Worm (Caenorhabditis elegans) whole organism, L3 larva: Measurements from ENCODE around the gene W03C9.8.

Experiments
- R02D3.7 ChIP-seq: fragments of 150-350 bp; optimal IDR thresholded peaks from 2 replicates; lab custom pipeline; 2014; ENCODE audit warnings: missing biosample characterization, missing genetic modification characterization
- ZK546.5 ChIP-seq: sonication (generic microtip); optimal IDR thresholded peaks from 2 replicates; lab custom pipeline; 2017; ENCODE audit warnings: missing biosample characterization, missing genetic modification characterization
- aly-2 ChIP-seq: fragments of 150-350 bp; optimal IDR thresholded peaks from 2 replicates; lab custom pipeline; 2014; ENCODE audit warnings: missing biosample characterization, missing genetic modification characterization
- ama-1 ChIP-seq: fragments of 150-350 bp; optimal IDR thresholded peaks from 2 replicates; lab custom pipeline; 2018
- ceh-16 ChIP-seq: sonication (generic microtip); optimal IDR thresholded peaks from 2 replicates; lab custom pipeline; 2017; ENCODE audit warnings: missing biosample characterization, missing genetic modification characterization
- ceh-82 ChIP-seq: fragments of 150-350 bp; optimal IDR thresholded peaks from 2 replicates; lab custom pipeline; 2014; ENCODE audit warnings: missing biosample characterization, missing genetic modification characterization
- egl-27 ChIP-seq: sonication (generic microtip); optimal IDR thresholded peaks from 4 replicates; lab custom pipeline; 2017; ENCODE audit warnings: missing biosample characterization, missing genetic modification reagents, missing genetic modification characterization
- egl-5 ChIP-seq: fragments of 150-350 bp; optimal IDR thresholded peaks from 2 replicates; lab custom pipeline; 2017; ENCODE audit warnings: missing biosample characterization, missing genetic modification reagents, missing genetic modification characterization, inconsistent platforms
- elt-1 ChIP-seq: fragments of 150-350 bp; optimal IDR thresholded peaks from 2 replicates; lab custom pipeline; 2014; ENCODE audit warnings: missing biosample characterization, missing genetic modification characterization
- elt-2 ChIP-seq: sonication (generic microtip); optimal IDR thresholded peaks from 2 replicates; lab custom pipeline; 2016; ENCODE audit warnings: missing genetic modification reagents, mild to moderate bottlenecking, missing genetic modification characterization, missing compliant biosample characterization
- elt-3 ChIP-seq, 3 experiments: fragments of 150-350 bp in 1 of 3; sonication (generic microtip) in 2 of 3; optimal IDR thresholded peaks; 2 replicates in 2 of 3; 4 replicates in 1 of 3; lab custom pipeline; 2014 to 2017; ENCODE audit warnings: missing biosample characterization in 3 of 3, missing genetic modification characterization in 3 of 3
- eor-1 ChIP-seq, 2 experiments: fragments of 150-350 bp; optimal IDR thresholded peaks; 2 replicates each; lab custom pipeline; 2014 to 2018; ENCODE audit warnings: missing biosample characterization in 2 of 2, missing genetic modification characterization in 2 of 2
- fkh-10 ChIP-seq: sonication (generic microtip); optimal IDR thresholded peaks from 2 replicates; lab custom pipeline; 2017; ENCODE audit warnings: missing biosample characterization, missing genetic modification reagents, missing genetic modification characterization
- fkh-2 ChIP-seq: fragments of 150-350 bp; optimal IDR thresholded peaks from 2 replicates; lab custom pipeline; 2014; ENCODE audit warnings: missing biosample characterization, missing genetic modification reagents, missing genetic modification characterization
- fos-1 ChIP-seq: fragments of 150-350 bp; optimal IDR thresholded peaks from 2 replicates; lab custom pipeline; 2014; ENCODE audit warnings: missing biosample characterization, missing genetic modification characterization
- hmg-11 ChIP-seq: sonication (generic microtip); optimal IDR thresholded peaks from 2 replicates; lab custom pipeline; 2016; ENCODE audit warnings: missing genetic modification characterization, missing compliant biosample characterization
- jun-1 ChIP-seq: fragments of 150-350 bp; optimal IDR thresholded peaks from 2 replicates; lab custom pipeline; 2014; ENCODE audit warnings: missing biosample characterization, missing genetic modification reagents, missing genetic modification characterization
- lin-15B ChIP-seq: fragments of 150-350 bp; optimal IDR thresholded peaks from 2 replicates; lab custom pipeline; 2014; ENCODE audit warnings: missing biosample characterization, missing genetic modification characterization
- lin-39 ChIP-seq: fragments of 150-350 bp; optimal IDR thresholded peaks from 2 replicates; lab custom pipeline; 2018; ENCODE audit warnings: missing biosample characterization, missing genetic modification reagents, missing genetic modification characterization
- lsy-12 ChIP-seq: sonication (generic microtip); optimal IDR thresholded peaks from 2 replicates; lab custom pipeline; 2016; ENCODE audit warnings: mild to moderate bottlenecking, missing genetic modification characterization, missing compliant biosample characterization
- mdl-1 ChIP-seq: fragments of 150-350 bp; optimal IDR thresholded peaks from 2 replicates; lab custom pipeline; 2014; ENCODE audit warnings: missing biosample characterization, missing genetic modification characterization
- mml-1 ChIP-seq: fragments of 150-350 bp; sonication (generic microtip); optimal IDR thresholded peaks from 3 replicates; lab custom pipeline; 2014; ENCODE audit warnings: missing biosample characterization, missing genetic modification characterization
- nfya-1 ChIP-seq: sonication (generic microtip); optimal IDR thresholded peaks from 2 replicates; lab custom pipeline; 2017; ENCODE audit warnings: missing genetic modification characterization, mild to moderate bottlenecking, missing compliant biosample characterization, antibody characterized with exemption, moderate library complexity; ENCODE audit not compliant: insufficient read depth
- nhr-11 ChIP-seq: fragments of 150-350 bp; optimal IDR thresholded peaks from 2 replicates; lab custom pipeline; 2014; ENCODE audit warnings: missing biosample characterization, missing genetic modification characterization
- nhr-23 ChIP-seq: fragments of 150-350 bp; optimal IDR thresholded peaks from 2 replicates; lab custom pipeline; 2014; ENCODE audit warnings: missing biosample characterization, missing genetic modification reagents, missing genetic modification characterization
- nhr-25 ChIP-seq: sonication (generic microtip); optimal IDR thresholded peaks from 2 replicates; lab custom pipeline; 2017; ENCODE audit warnings: missing biosample characterization, missing genetic modification characterization
- nhr-28 ChIP-seq: fragments of 150-350 bp; optimal IDR thresholded peaks from 2 replicates; lab custom pipeline; 2014; ENCODE audit warnings: missing biosample characterization, missing genetic modification characterization
- nhr-43 ChIP-seq: sonication (generic microtip); optimal IDR thresholded peaks from 2 replicates; lab custom pipeline; 2016; ENCODE audit warnings: mild to moderate bottlenecking, missing genetic modification characterization, missing compliant biosample characterization; ENCODE audit not compliant: poor library complexity, severe bottlenecking
- nhr-76 ChIP-seq: fragments of 150-350 bp; sonication (generic microtip); optimal IDR thresholded peaks from 5 replicates; lab custom pipeline; 2014; ENCODE audit warnings: missing biosample characterization, missing genetic modification characterization
- nhr-77 ChIP-seq: fragments of 150-350 bp; optimal IDR thresholded peaks from 2 replicates; lab custom pipeline; 2014; ENCODE audit warnings: missing biosample characterization, missing genetic modification characterization
- pha-4 ChIP-seq: fragments of 150-350 bp; optimal IDR thresholded peaks from 2 replicates; lab custom pipeline; 2014; ENCODE audit warnings: missing biosample characterization, missing genetic modification reagents, missing genetic modification characterization
- pqm-1 ChIP-seq: fragments of 150-350 bp; optimal IDR thresholded peaks from 2 replicates; lab custom pipeline; 2017; ENCODE audit warnings: missing biosample characterization, missing genetic modification characterization, inconsistent platforms
- sea-2 ChIP-seq: fragments of 150-350 bp; sonication (generic microtip); optimal IDR thresholded peaks from 4 replicates; lab custom pipeline; 2014; ENCODE audit warnings: missing biosample characterization, missing genetic modification reagents, missing genetic modification characterization
- skn-1 ChIP-seq: fragments of 150-350 bp; optimal IDR thresholded peaks from 2 replicates; lab custom pipeline; 2014; ENCODE audit warnings: missing biosample characterization, missing genetic modification characterization
- snpc-4 ChIP-seq: fragments of 150-350 bp; optimal IDR thresholded peaks from 2 replicates; lab custom pipeline; 2014; ENCODE audit warnings: missing biosample characterization, missing genetic modification characterization
- tbx-2 ChIP-seq: sonication (generic microtip); optimal IDR thresholded peaks from 2 replicates; lab custom pipeline; 2016; ENCODE audit warnings: mild to moderate bottlenecking, missing genetic modification characterization, missing compliant biosample characterization
- unc-39 ChIP-seq: sonication (generic microtip); optimal IDR thresholded peaks from 4 replicates; lab custom pipeline; 2017; ENCODE audit warnings: missing biosample characterization, missing genetic modification characterization
- unc-62 ChIP-seq: fragments of 150-350 bp; sonication (generic microtip); optimal IDR thresholded peaks from 4 replicates; lab custom pipeline; 2014; ENCODE audit warnings: missing biosample characterization, missing genetic modification reagents, missing genetic modification characterization
- zag-1 ChIP-seq: fragments of 150-350 bp; optimal IDR thresholded peaks from 2 replicates; lab custom pipeline; 2014; ENCODE audit warnings: missing biosample characterization, missing genetic modification characterization
- ztf-11 ChIP-seq: fragments of 150-350 bp; optimal IDR thresholded peaks from 2 replicates; lab custom pipeline; 2014; ENCODE audit warnings: missing biosample characterization, missing genetic modification characterization
- ztf-4 ChIP-seq: fragments of 150-350 bp; optimal IDR thresholded peaks from 2 replicates; lab custom pipeline; 2014; ENCODE audit warnings: missing biosample characterization, missing genetic modification characterization

The W03C9.8 gene

ce11 chrII:11978478-11978877 is 29.9 kb downstream of the W03C9.8 start:
- TF ChIP-seq sea-2 (GFP tag; lab: Kevin White, UChicago), result no peak

DNA sequence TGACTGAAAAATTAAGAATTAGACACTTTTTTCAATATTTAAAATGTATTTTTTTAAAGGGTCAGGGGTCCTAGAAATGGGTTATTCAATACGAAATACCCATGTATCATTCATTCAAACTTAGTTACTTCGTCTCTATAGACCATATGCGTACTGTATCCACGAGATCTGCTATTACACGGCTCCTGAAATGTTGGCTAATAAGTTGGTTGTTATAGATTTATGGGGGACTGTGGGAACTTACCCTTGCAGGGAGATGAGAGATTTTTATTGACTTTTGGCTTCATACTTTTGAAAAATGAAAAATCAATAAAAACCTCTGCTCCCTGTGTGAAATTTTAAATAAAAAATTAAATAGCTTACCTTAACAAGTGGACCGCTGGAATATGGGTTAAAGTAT is 30.4 kb downstream of the W03C9.8 start:
- TF ChIP-seq nhr-28 (tag; lab: Kevin White, UChicago) (no peak), nhr-77 (tag; lab: Kevin White, UChicago) (no peak), egl-5 (tag; lab: Kevin White, UChicago) (no peak), aly-2 (tag; lab: Kevin White, UChicago) (no peak), R02D3.7 (tag; lab: Kevin White, UChicago) (no peak), egl-27 (tag; lab: Kevin White, UChicago) (no peak), jun-1 (tag; lab: Kevin White, UChicago) (no peak), snpc-4 (tag; lab: Kevin White, UChicago) (no peak), elt-3 (tag; optimal IDR thresholded peaks at IDR 0.05; lab: Kevin White, UChicago) (no peak), unc-39 (tag; lab: Kevin White, UChicago) (no peak), fkh-2 (tag; lab: Kevin White, UChicago) (no peak), elt-1 (tag; lab: Kevin White, UChicago) (no peak), nhr-43 (tag; lab: Kevin White, UChicago) (no peak)

ce11 chrII:11979449-11980095 is 31.0 kb downstream of the W03C9.8 start, which contains the start of the genes ash-2 and Y17G7B.20:
Gene ash-2 (plus strand): TSS chrII:11979838.
Gene Y17G7B.20 (minus strand): TSS chrII:11979844.
- TF ChIP-seq elt-1 (tag; lab: Kevin White, UChicago) (no peak), tbx-2 (tag; lab: Kevin White, UChicago) (no peak), lin-15B (tag; lab: Kevin White, UChicago) (peak; percentile 21), nhr-25 (tag; lab: Kevin White, UChicago) (peak; percentile 3), hmg-11 (tag; lab: Kevin White, UChicago) (peak; percentile 31), jun-1 (tag; lab: Kevin White, UChicago) (no peak), pha-4 (tag; lab: Kevin White, UChicago) (peak; percentile 18), pqm-1 (tag; lab: Kevin White, UChicago) (no peak), nhr-11 (tag; lab: Kevin White, UChicago) (no peak), ama-1 (lab: Kevin White, UChicago) (peak; percentile 38), snpc-4 (tag; lab: Kevin White, UChicago) (peak; percentile 4), nhr-76 (tag; lab: Kevin White, UChicago) (no peak), lin-39 (tag; lab: Kevin White, UChicago) (peak; percentile 33)
- TF ChIP-seq, all 47 proteins: peak for 7

ce11 chrII:11980110-11980509 is 31.6 kb downstream of the W03C9.8 start:
- no peak for TF ChIP-seq ztf-11 (tag; lab: Kevin White, UChicago)
- no peak for TF ChIP-seq nhr-76 (tag; lab: Kevin White, UChicago)
- peak; percentile 95 for TF ChIP-seq ZK546.5 (tag; lab: Kevin White, UChicago)
- TF ChIP-seq nhr-28 (tag; lab: Kevin White, UChicago), result no peak
- TF ChIP-seq R02D3.7 (tag; lab: Kevin White, UChicago), result peak; percentile 85
- no peak for TF ChIP-seq sea-2 (GFP tag; lab: Kevin White, UChicago)
- no peak for TF ChIP-seq lsy-12 (tag; lab: Kevin White, UChicago)
- peak; percentile 60 for TF ChIP-seq ama-1 (lab: Kevin White, UChicago)
- peak; percentile 98 for TF ChIP-seq nhr-23 (tag; lab: Kevin White, UChicago)
- TF ChIP-seq tbx-2 (tag; lab: Kevin White, UChicago), result peak; percentile 71
- peak; percentile 44 for TF ChIP-seq lin-39 (tag; lab: Kevin White, UChicago)
- TF ChIP-seq pha-4 (tag; lab: Kevin White, UChicago), result peak; percentile 93
- peak; percentile 39 for TF ChIP-seq skn-1 (tag; lab: Kevin White, UChicago)
- peak; percentile 69 for TF ChIP-seq nhr-25 (tag; lab: Kevin White, UChicago)
- TF ChIP-seq pqm-1 (tag; lab: Kevin White, UChicago), result peak; percentile 76
- TF ChIP-seq unc-62 (GFP tag; lab: Kevin White, UChicago), result no peak
- TF ChIP-seq lin-15B (tag; lab: Kevin White, UChicago), result peak; percentile 95
- TF ChIP-seq eor-1 (tag; optimal IDR thresholded peaks at IDR 0.05; lab: Kevin White, UChicago), result no peak
- TF ChIP-seq nhr-43 (tag; lab: Kevin White, UChicago), result peak; percentile 90
- no peak for TF ChIP-seq mml-1 (tag; lab: Kevin White, UChicago)
- peak; percentile 30 for TF ChIP-seq egl-27 (tag; lab: Kevin White, UChicago)
- TF ChIP-seq egl-5 (tag; lab: Kevin White, UChicago), result peak; percentile 61
- no peak for TF ChIP-seq ceh-16
- peak; percentile 69 for TF ChIP-seq ceh-82
- TF ChIP-seq elt-3 (tag; optimal IDR thresholded peaks at IDR 0.05; lab: Kevin White, UChicago), result no peak
- no peak for TF ChIP-seq unc-39 (tag; lab: Kevin White, UChicago)
- TF ChIP-seq elt-2 (tag; lab: Kevin White, UChicago), result peak; percentile 73
- no peak for TF ChIP-seq zag-1 (tag; lab: Kevin White, UChicago)
- peak; percentile 83 for TF ChIP-seq nfya-1 (tag; lab: Kevin White, UChicago)
- TF ChIP-seq ztf-4 (tag; lab: Kevin White, UChicago), result peak; percentile 79
- TF ChIP-seq nhr-11 (tag; lab: Kevin White, UChicago), result peak; percentile 77
- peak; percentile 57 for TF ChIP-seq snpc-4 (tag; lab: Kevin White, UChicago)
- TF ChIP-seq hmg-11 (tag; lab: Kevin White, UChicago), result no peak
- TF ChIP-seq fkh-10 (GFP tag; lab: Kevin White, UChicago), result peak; percentile 86
- peak; percentile 43 for TF ChIP-seq mdl-1 (tag; lab: Kevin White, UChicago)
- TF ChIP-seq fos-1, result peak; percentile 69
- TF ChIP-seq jun-1 (tag; lab: Kevin White, UChicago), result peak; percentile 74
- peak; percentile 67 for TF ChIP-seq nhr-77 (tag; lab: Kevin White, UChicago)
